Fruit fly (Drosophila melanogaster) whole organism, embryonic: ENCODE measurements around the gene uncNacbeta.

Source experiments
- Bdp1 ChIP-seq: fragments of 200-800 bp; sonication (Bioruptor generic); optimal IDR thresholded peaks from 3 replicates; lab custom pipeline; 2016; ENCODE audit warnings: missing biosample characterization, missing genetic modification characterization
- CG10209 ChIP-seq: fragments of 200-800 bp; sonication (Bioruptor generic); optimal IDR thresholded peaks from 3 replicates; lab custom pipeline; 2017; ENCODE audit warnings: missing biosample characterization, mild to moderate bottlenecking, missing genetic modification characterization, missing genetic modification reagents
- CG10366 ChIP-seq: fragments of 200-800 bp; sonication (Bioruptor generic); IDR thresholded peaks from 2 replicates; pipeline ENCODE4 v1.3.6; 2022; ENCODE audit warnings: missing biosample characterization, missing genetic modification characterization
- CG11456 ChIP-seq: fragments of 200-800 bp; sonication (Bioruptor generic); IDR thresholded peaks from 3 replicates; pipeline ENCODE4 v1.3.6; 2022; ENCODE audit warnings: missing biosample characterization, missing genetic modification characterization
- CG11504 ChIP-seq: fragments of 200-800 bp; sonication (Bioruptor generic); optimal IDR thresholded peaks from 3 replicates; lab custom pipeline; 2019; ENCODE audit warnings: missing biosample characterization, mild to moderate bottlenecking, missing genetic modification characterization, moderate library complexity
- CG11723 ChIP-seq: fragments of 200-800 bp; sonication (Bioruptor generic); optimal IDR thresholded peaks from 2 replicates; lab custom pipeline; 2017; ENCODE audit warnings: missing biosample characterization, mild to moderate bottlenecking, missing genetic modification characterization
- CG12744 ChIP-seq: fragments of 200-800 bp; sonication (Bioruptor generic); optimal IDR thresholded peaks from 2 replicates; lab custom pipeline; 2016; ENCODE audit warnings: missing biosample characterization, missing genetic modification characterization
- CG13296 ChIP-seq: fragments of 200-800 bp; sonication (Bioruptor generic); optimal IDR thresholded peaks from 3 replicates; lab custom pipeline; 2018; ENCODE audit warnings: missing biosample characterization, mild to moderate bottlenecking, missing genetic modification characterization
- CG13775 ChIP-seq: fragments of 200-800 bp; sonication (Bioruptor generic); optimal IDR thresholded peaks from 3 replicates; lab custom pipeline; 2017; ENCODE audit warnings: missing biosample characterization, mild to moderate bottlenecking, missing genetic modification characterization
- CG14965 ChIP-seq: fragments of 200-800 bp; sonication (Bioruptor generic); optimal IDR thresholded peaks from 2 replicates; lab custom pipeline; 2016; ENCODE audit warnings: missing biosample characterization, missing genetic modification characterization, borderline replicate concordance
- CG15601 ChIP-seq: fragments of 200-800 bp; sonication (Bioruptor generic); optimal IDR thresholded peaks from 3 replicates; lab custom pipeline; 2019; ENCODE audit warnings: missing biosample characterization, mild to moderate bottlenecking, missing genetic modification characterization, moderate library complexity
- CG16863 ChIP-seq: fragments of 200-800 bp; sonication (Bioruptor generic); optimal IDR thresholded peaks from 3 replicates; lab custom pipeline; 2016; ENCODE audit warnings: missing biosample characterization, missing genetic modification characterization
- CG17912 ChIP-seq: fragments of 200-800 bp; sonication (Bioruptor generic); optimal IDR thresholded peaks from 2 replicates; lab custom pipeline; 2018; ENCODE audit warnings: missing biosample characterization, mild to moderate bottlenecking, missing genetic modification characterization
- CG3726 ChIP-seq: fragments of 200-800 bp; sonication (Bioruptor generic); IDR thresholded peaks from 3 replicates; pipeline ENCODE4, ENCODE4 v1.3.6; 2022; ENCODE audit warnings: missing biosample characterization, missing genetic modification characterization
- CG4820 ChIP-seq: fragments of 200-800 bp; sonication (Bioruptor generic); optimal IDR thresholded peaks from 3 replicates; lab custom pipeline; 2016; ENCODE audit warnings: missing biosample characterization, missing genetic modification characterization
- CG5953 ChIP-seq: fragments of 200-800 bp; sonication (Bioruptor generic); IDR thresholded peaks from 2 replicates; pipeline ENCODE4 v1.3.6; 2022; ENCODE audit warnings: missing biosample characterization, missing genetic modification characterization
- CG6272 ChIP-seq: fragments of 200-800 bp; sonication (Bioruptor generic); IDR thresholded peaks from 2 replicates; pipeline ENCODE4 v1.3.6; 2022; ENCODE audit warnings: missing biosample characterization, missing genetic modification characterization
- CG7745 ChIP-seq: fragments of 200-800 bp; sonication (Bioruptor generic); optimal IDR thresholded peaks from 2 replicates; lab custom pipeline; 2018; ENCODE audit warnings: missing biosample characterization, mild to moderate bottlenecking, missing genetic modification characterization, moderate library complexity
- CG7928 ChIP-seq: fragments of 200-800 bp; sonication (Bioruptor generic); optimal IDR thresholded peaks from 2 replicates; lab custom pipeline; 2017; ENCODE audit warnings: missing biosample characterization, mild to moderate bottlenecking, missing genetic modification characterization
- CG7963 ChIP-seq: fragments of 200-800 bp; sonication (Bioruptor generic); IDR thresholded peaks from 3 replicates; pipeline ENCODE4 v1.3.6; 2022; ENCODE audit warnings: missing biosample characterization, missing genetic modification characterization; ENCODE audit not compliant: partially characterized antibody
- CHES-1-like ChIP-seq: fragments of 200-800 bp; sonication (Bioruptor generic); optimal IDR thresholded peaks from 2 replicates; lab custom pipeline; 2016; ENCODE audit warnings: missing biosample characterization, missing genetic modification characterization
- Dad ChIP-seq: fragments of 200-800 bp; sonication (Bioruptor generic); optimal IDR thresholded peaks from 3 replicates; lab custom pipeline; 2016; ENCODE audit warnings: missing biosample characterization, missing genetic modification characterization
- ERR ChIP-seq: fragments of 200-800 bp; sonication (Bioruptor generic); optimal IDR thresholded peaks from 2 replicates; lab custom pipeline; 2016; ENCODE audit warnings: missing biosample characterization, missing genetic modification characterization
- Ets97D ChIP-seq: fragments of 200-800 bp; sonication (Bioruptor generic); optimal IDR thresholded peaks from 3 replicates; lab custom pipeline; 2016; ENCODE audit warnings: missing biosample characterization, missing genetic modification characterization
- GATAe ChIP-seq: fragments of 200-800 bp; sonication (Bioruptor generic); conservative IDR thresholded peaks from 2 replicates; pipeline ENCODE4 v1.3.6; 2022; ENCODE audit warnings: missing biosample characterization, missing genetic modification characterization
- Hand ChIP-seq: fragments of 200-800 bp; sonication (Bioruptor generic); optimal IDR thresholded peaks from 2 replicates; lab custom pipeline; 2017; ENCODE audit warnings: mild to moderate bottlenecking, missing biosample characterization, missing genetic modification reagents, missing genetic modification characterization
- Jarid2 ChIP-seq: fragments of 200-800 bp; sonication (Bioruptor generic); optimal IDR thresholded peaks from 3 replicates; lab custom pipeline; 2017; ENCODE audit warnings: mild to moderate bottlenecking, missing biosample characterization, missing genetic modification reagents, missing genetic modification characterization
- Kr ChIP-seq: fragments of 200-800 bp; sonication (Bioruptor generic); optimal IDR thresholded peaks from 2 replicates; lab custom pipeline; 2017; ENCODE audit warnings: missing biosample characterization, mild to moderate bottlenecking, missing genetic modification characterization
- Mad ChIP-seq: fragments of 200-800 bp; sonication (Bioruptor generic); optimal IDR thresholded peaks from 2 replicates; lab custom pipeline; 2016; ENCODE audit warnings: missing biosample characterization, missing genetic modification characterization
- Med ChIP-seq: fragments of 200-800 bp; sonication (Bioruptor generic); peaks from one replicate; lab custom pipeline; 2016; ENCODE audit warnings: missing biosample characterization, missing genetic modification characterization, mild to moderate bottlenecking, inconsistent platforms, moderate library complexity
- NC2α ChIP-seq: fragments of 200-800 bp; sonication (Bioruptor generic); optimal IDR thresholded peaks from 2 replicates; lab custom pipeline; 2016; ENCODE audit warnings: missing biosample characterization, missing genetic modification characterization
- Neu2 ChIP-seq: fragments of 200-800 bp; sonication (Bioruptor generic); optimal IDR thresholded peaks from 3 replicates; lab custom pipeline; 2016; ENCODE audit warnings: missing biosample characterization, missing genetic modification characterization, borderline replicate concordance
- Oaz ChIP-seq: fragments of 200-800 bp; sonication (Bioruptor generic); IDR thresholded peaks from 2 replicates; pipeline ENCODE4 v1.3.6; 2022; ENCODE audit warnings: missing biosample characterization, missing genetic modification characterization
- Oli ChIP-seq: fragments of 200-800 bp; sonication (Bioruptor generic); optimal IDR thresholded peaks from 2 replicates; lab custom pipeline; 2018; ENCODE audit warnings: missing biosample characterization, mild to moderate bottlenecking, missing genetic modification characterization, moderate library complexity
- Six4 ChIP-seq: fragments of 200-800 bp; sonication (Bioruptor generic); optimal IDR thresholded peaks from 2 replicates; lab custom pipeline; 2016; ENCODE audit warnings: missing biosample characterization, missing genetic modification characterization
- TFAM ChIP-seq: fragments of 200-800 bp; sonication (Bioruptor generic); optimal IDR thresholded peaks from 2 replicates; lab custom pipeline; 2017; ENCODE audit warnings: missing biosample characterization, missing genetic modification characterization, inconsistent platforms
- ac ChIP-seq: fragments of 200-800 bp; sonication (Bioruptor generic); optimal IDR thresholded peaks from 3 replicates; lab custom pipeline; 2017; ENCODE audit warnings: missing biosample characterization, mild to moderate bottlenecking, missing genetic modification characterization
- bbx ChIP-seq: fragments of 200-800 bp; sonication (Bioruptor generic); IDR thresholded peaks from 2 replicates; pipeline ENCODE4 v1.3.6; 2022; ENCODE audit warnings: missing biosample characterization, missing genetic modification characterization; ENCODE audit not compliant: partially characterized antibody
- crp ChIP-seq, 2 experiments: fragments of 200-800 bp; sonication (Bioruptor generic); optimal IDR thresholded peaks; 2 replicates in 1 of 2; 3 replicates in 1 of 2; lab custom pipeline; 2017; ENCODE audit warnings: missing biosample characterization in 2 of 2, missing genetic modification characterization in 2 of 2, mild to moderate bottlenecking in 1 of 2, moderate library complexity in 1 of 2
- disco-r ChIP-seq: fragments of 200-800 bp; sonication (Bioruptor generic); optimal IDR thresholded peaks from 2 replicates; lab custom pipeline; 2016; ENCODE audit warnings: missing biosample characterization, missing genetic modification characterization
- fd3F ChIP-seq: fragments of 200-800 bp; sonication (Bioruptor generic); optimal IDR thresholded peaks from 2 replicates; lab custom pipeline; 2018; ENCODE audit warnings: missing biosample characterization, mild to moderate bottlenecking, missing genetic modification characterization, moderate library complexity
- grn ChIP-seq: fragments of 200-800 bp; sonication (Bioruptor generic); optimal IDR thresholded peaks from 3 replicates; lab custom pipeline; 2017; ENCODE audit warnings: missing biosample characterization, missing genetic modification characterization
- h ChIP-seq: fragments of >200 bp; optimal IDR thresholded peaks from 2 replicates; lab custom pipeline; 2017
- hth ChIP-seq: fragments of >200 bp; optimal IDR thresholded peaks from 2 replicates; lab custom pipeline; 2017; ENCODE audit warnings: inconsistent platforms
- jing ChIP-seq: fragments of 200-800 bp; sonication (Bioruptor generic); optimal IDR thresholded peaks from 2 replicates; lab custom pipeline; 2018; ENCODE audit warnings: missing biosample characterization, mild to moderate bottlenecking, missing genetic modification characterization
- kah ChIP-seq: fragments of 200-800 bp; sonication (Bioruptor generic); optimal IDR thresholded peaks from 2 replicates; lab custom pipeline; 2018; ENCODE audit warnings: missing biosample characterization, mild to moderate bottlenecking, missing genetic modification characterization
- ken ChIP-seq: fragments of 200-800 bp; sonication (Bioruptor generic); IDR thresholded peaks from 3 replicates; pipeline ENCODE4 v1.3.6; 2022; ENCODE audit warnings: missing biosample characterization, missing genetic modification characterization
- onecut ChIP-seq: fragments of 200-800 bp; sonication (Bioruptor generic); IDR thresholded peaks from 2 replicates; pipeline ENCODE4 v1.3.6; 2022; ENCODE audit warnings: missing biosample characterization, missing genetic modification characterization
- sd ChIP-seq: fragments of 200-800 bp; sonication (Bioruptor generic); optimal IDR thresholded peaks from 3 replicates; lab custom pipeline; 2018; ENCODE audit warnings: missing biosample characterization, mild to moderate bottlenecking, missing genetic modification characterization, moderate library complexity
- so ChIP-seq: fragments of 200-800 bp; sonication (Bioruptor generic); IDR thresholded peaks from 3 replicates; pipeline ENCODE4 v1.3.6; 2022; ENCODE audit warnings: missing biosample characterization, missing genetic modification characterization
- vfl ChIP-seq: fragments of 200-800 bp; sonication (Bioruptor generic); optimal IDR thresholded peaks from 2 replicates; lab custom pipeline; 2016; ENCODE audit warnings: missing biosample characterization, missing genetic modification characterization
- vvl ChIP-seq: fragments of 200-800 bp; sonication (Bioruptor generic); IDR thresholded peaks from 2 replicates; pipeline ENCODE4 v1.3.6; 2022; ENCODE audit warnings: missing biosample characterization, missing genetic modification characterization

uncNacbeta gene

dm6 chr2L:602439-602879 is 38.8 kb upstream of the uncNacbeta start, which contains the start of gene CG13689 (continued):
- TF ChIP-seq CG11456 (GFP tag; lab: Robert Waterston, UW) (peak; percentile 86), Dad (GFP tag; lab: Kevin White, UChicago) (no peak), CG5953 (no peak), Oli (tag; lab: Kevin White, UChicago) (no peak), grn (peak; percentile 78), CG10209 (GFP tag; lab: Kevin White, UChicago) (peak; percentile 42), vfl (peak; percentile 7), jing (GFP tag; lab: Kevin White, UChicago) (no peak), h (lab: Kevin White, UChicago) (no peak), CG7963 (no peak), Bdp1 (GFP tag; lab: Kevin White, UChicago) (peak; percentile 17), CG15601 (tag; lab: Kevin White, UChicago) (peak; percentile 21), GATAe (GFP tag; lab: Robert Waterston, UW) (no peak), fd3F (GFP tag; lab: Kevin White, UChicago) (no peak), Med (peak; percentile 92), Six4 (GFP tag; lab: Kevin White, UChicago) (no peak), CG17912 (peak; percentile 44), CG4820 (peak; percentile 41), CG6272 (GFP tag; lab: Robert Waterston, UW) (no peak), ken (GFP tag; lab: Robert Waterston, UW) (no peak), onecut (GFP tag; lab: Robert Waterston, UW) (peak; percentile 55), CG13296 (GFP tag; lab: Kevin White, UChicago) (no peak), Kr (GFP tag; lab: Kevin White, UChicago) (no peak), NC2α (GFP tag; lab: Kevin White, UChicago) (no peak), CG16863 (GFP tag; lab: Kevin White, UChicago) (peak; percentile 27), CG13775 (GFP tag; lab: Kevin White, UChicago) (peak; percentile 21), disco-r (GFP tag; lab: Kevin White, UChicago) (no peak), TFAM (GFP tag; lab: Kevin White, UChicago) (no peak), CG11504 (tag; lab: Kevin White, UChicago) (peak; percentile 59), Mad (GFP tag; lab: Kevin White, UChicago) (peak; percentile 10), crp (GFP tag; optimal IDR thresholded peaks at IDR 0.05; lab: Kevin White, UChicago) (peak in 1 of 2 experiments; percentile 53), CG12744 (GFP tag; lab: Kevin White, UChicago) (no peak), Oaz (GFP tag; lab: Robert Waterston, UW) (no peak), vvl (peak; percentile 68), Neu2 (GFP tag; lab: Kevin White, UChicago) (no peak), bbx (GFP tag; lab: Robert Waterston, UW) (no peak), Hand (no peak), so (GFP tag; lab: Robert Waterston, UW) (no peak), hth (lab: Kevin White, UChicago) (no peak), CHES-1-like (GFP tag; lab: Kevin White, UChicago) (peak; percentile 42), Ets97D (GFP tag; lab: Kevin White, UChicago) (peak; percentile 52), CG11723 (GFP tag; lab: Kevin White, UChicago) (no peak), ERR (GFP tag; lab: Kevin White, UChicago) (no peak), kah (GFP tag; lab: Kevin White, UChicago) (no peak), CG10366 (peak; percentile 15; the same call in 1 of the 2 replicates), CG3726 (no peak), CG7745 (tag; lab: Kevin White, UChicago) (no peak), Jarid2 (GFP tag; lab: Kevin White, UChicago) (peak; percentile 45), CG14965 (GFP tag; lab: Kevin White, UChicago) (no peak), CG7928 (no peak), sd (tag; lab: Kevin White, UChicago) (no peak), ac (GFP tag; lab: Kevin White, UChicago) (no peak)
